Fruit fly (Drosophila melanogaster): ENCODE data around the gene emei.

emei gene

DNA sequence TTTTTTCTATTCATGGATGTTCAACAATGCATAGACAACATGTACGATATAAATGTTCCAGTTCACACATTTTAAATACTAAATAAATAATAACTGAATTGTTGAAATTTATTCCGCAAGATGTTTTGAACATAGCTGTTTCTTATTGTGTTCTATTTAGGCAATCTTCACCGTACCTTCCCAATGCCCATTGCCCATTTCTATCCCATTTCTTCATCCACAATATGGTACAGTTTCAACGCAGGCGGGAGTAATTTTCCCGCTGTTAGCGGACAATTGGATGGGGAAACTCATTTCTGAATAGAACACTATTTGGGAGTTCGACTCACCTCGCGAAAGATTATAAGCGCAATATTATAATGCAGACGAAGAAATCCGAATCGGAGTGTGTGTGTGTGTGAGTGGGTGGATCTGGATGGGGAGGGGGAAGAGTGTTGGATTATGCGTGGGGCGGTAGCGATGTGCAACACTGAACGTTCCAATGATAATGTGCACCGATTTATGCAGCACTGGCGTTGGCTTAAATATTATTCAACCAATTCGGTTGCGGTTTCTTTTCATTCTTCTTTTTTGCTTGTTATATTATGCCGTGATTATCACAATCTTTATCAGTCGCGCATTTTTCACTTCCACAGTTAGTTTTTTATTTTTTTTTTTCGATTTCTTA is 17.4 kb upstream of the emei start (continued):
- TF ChIP-seq esn (GFP tag; optimal IDR thresholded peaks at IDR 0.05) (peak; percentile 74), Eip93F (GFP tag; optimal IDR thresholded peaks at IDR 0.05) (no peak), Eip78C (GFP tag) (peak; percentile 84), svp (GFP tag) (peak; percentile 73), Hr39 (GFP tag; optimal IDR thresholded peaks at IDR 0.05) (peak; percentile 59), CG7368 (GFP tag; optimal IDR thresholded peaks at IDR 0.05) (peak; percentile 54), Gug (GFP tag; IDR thresholded peaks at IDR 0.05) (peak; percentile 23; the same call in 1 of the 2 replicates), dac (GFP tag; optimal IDR thresholded peaks at IDR 0.05) (no peak), CG6854 (GFP tag; optimal IDR thresholded peaks at IDR 0.05) (peak; percentile 18), lz (GFP tag; optimal IDR thresholded peaks at IDR 0.05) (peak; percentile 75), CG31627 (GFP tag; optimal IDR thresholded peaks at IDR 0.05) (peak; percentile 73), Sox15 (GFP tag; optimal IDR thresholded peaks at IDR 0.05) (peak; percentile 14), Ets96B (tag; optimal IDR thresholded peaks at IDR 0.05) (no peak), CG15336 (GFP tag; IDR thresholded peaks at IDR 0.05) (0 out of 2 replicates have a peak, but pooled peaks have one; percentile 28), Sox14 (GFP tag; optimal IDR thresholded peaks at IDR 0.05) (peak; percentile 70), Lpt (GFP tag; optimal IDR thresholded peaks at IDR 0.05) (peak; percentile 9), Blimp-1 (GFP tag; optimal IDR thresholded peaks at IDR 0.05) (peak; percentile 15), CG6163 (GFP tag; IDR thresholded peaks at IDR 0.05) (peak; percentile 72), CG3032 (tag; optimal IDR thresholded peaks at IDR 0.05) (peak; percentile 41), Eip75B (GFP tag; optimal IDR thresholded peaks at IDR 0.05) (peak; percentile 58), salr (GFP tag; optimal IDR thresholded peaks at IDR 0.05) (peak; percentile 7 to 28), spab (GFP tag; optimal IDR thresholded peaks at IDR 0.05) (peak; percentile 35), acj6 (GFP tag; optimal IDR thresholded peaks at IDR 0.05) (peak; percentile 57), CG9139 (GFP tag; optimal IDR thresholded peaks at IDR 0.05) (peak; percentile 48), fd85E (GFP tag; optimal IDR thresholded peaks at IDR 0.05) (peak; percentile 40), CG32006 (GFP tag; optimal IDR thresholded peaks at IDR 0.05) (peak; percentile 37), CG6792 (GFP tag; optimal IDR thresholded peaks at IDR 0.05) (peak; percentile 56), CG11902 (GFP tag; optimal IDR thresholded peaks at IDR 0.05) (peak; percentile 28), CG11294 (GFP tag; IDR thresholded peaks at IDR 0.05) (0 out of 2 replicates have a peak, but pooled peaks have one; percentile 9), dsx (GFP tag; optimal IDR thresholded peaks at IDR 0.05; ENCODE audit: poor library complexity, severe bottlenecking) (no peak), topi (GFP tag; optimal IDR thresholded peaks at IDR 0.05) (peak; percentile 76), CG4318 (GFP tag; optimal IDR thresholded peaks at IDR 0.05) (no peak), CG11762 (GFP tag; optimal IDR thresholded peaks at IDR 0.05; ENCODE audit: insufficient read depth) (peak; percentile 21), CG6276 (GFP tag; optimal IDR thresholded peaks at IDR 0.05) (no peak), Ets21C (GFP tag; optimal IDR thresholded peaks at IDR 0.05) (peak; percentile 42), Sox102F (GFP tag; optimal IDR thresholded peaks at IDR 0.05) (peak; percentile 56), Smox (GFP tag; optimal IDR thresholded peaks at IDR 0.05) (peak; percentile 59), CG34406 (GFP tag; optimal IDR thresholded peaks at IDR 0.05) (peak; percentile 21), CG8632 (GFP tag; optimal IDR thresholded peaks at IDR 0.05) (peak; percentile 53), CG6808 (GFP tag; optimal IDR thresholded peaks at IDR 0.05) (peak; percentile 51), Hr4 (GFP tag; optimal IDR thresholded peaks at IDR 0.05) (peak; percentile 7), fd59A (GFP tag; optimal IDR thresholded peaks at IDR 0.05) (no peak)

DNA sequence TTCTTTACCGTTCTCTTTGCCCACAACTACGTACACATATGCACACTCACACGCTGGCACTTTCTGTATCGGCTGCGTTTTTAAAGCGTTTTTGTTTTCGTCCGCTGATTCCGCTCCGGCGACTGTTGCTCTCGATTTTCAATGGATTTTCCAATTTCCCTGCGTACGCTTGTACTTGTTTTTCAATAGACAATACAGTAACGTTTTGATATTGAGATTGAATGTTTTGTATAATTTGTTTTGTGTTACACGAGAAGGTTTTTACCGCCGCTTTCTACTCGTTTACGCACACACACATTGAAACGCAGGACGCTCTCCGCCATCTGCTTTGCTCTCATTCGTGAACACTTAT is 16.9 kb upstream of the emei start:
- TF ChIP-seq topi (GFP tag; optimal IDR thresholded peaks at IDR 0.05) (no peak), vri (GFP tag; optimal IDR thresholded peaks at IDR 0.05) (peak; percentile 28)

All from whole organism, prepupa.